Fruit fly (Drosophila melanogaster): ENCODE measurements around the gene CG11694.
A peak's percentile ranks its signal among the peaks of the same experiment; 100 is the strongest.

Gene CG11694

dm6 chr3R:8354969-8355368, 43.0 kb upstream of the CG11694 start:
- TF ChIP-seq ATbp (GFP tag; optimal IDR thresholded peaks at IDR 0.05), result peak; percentile 5
- TF ChIP-seq stwl (tag; optimal IDR thresholded peaks at IDR 0.05), result no peak
- no peak for TF ChIP-seq Xrp1 (GFP tag; IDR thresholded peaks at IDR 0.05)
- TF ChIP-seq cas (GFP tag; IDR thresholded peaks at IDR 0.05), result no peak
- TF ChIP-seq Ssrp (tag; optimal IDR thresholded peaks at IDR 0.05), result peak; percentile 49
- peak; percentile 79 for TF ChIP-seq sens (GFP tag)
- peak; percentile 13 for TF ChIP-seq nmo (GFP tag; optimal IDR thresholded peaks at IDR 0.05)
- TF ChIP-seq otp (GFP tag; IDR thresholded peaks at IDR 0.05), result 0 out of 3 replicates have a peak, but pooled peaks have one; percentile 5
- TF ChIP-seq stc (GFP tag; IDR thresholded peaks at IDR 0.05), result peak; percentile 59
- TF ChIP-seq da (GFP tag; optimal IDR thresholded peaks at IDR 0.05), result peak; percentile 9
- peak in 1 of 2 experiments; percentile 10 for TF ChIP-seq bsh (GFP tag; optimal IDR thresholded peaks at IDR 0.05)
- TF ChIP-seq CG10267 (tag; optimal IDR thresholded peaks at IDR 0.05), result no peak
- no peak for TF ChIP-seq Doc3 (GFP tag; IDR thresholded peaks at IDR 0.05; ENCODE audit: partially characterized antibody)
- peak; percentile 47 for TF ChIP-seq Oli (tag; optimal IDR thresholded peaks at IDR 0.05)
- TF ChIP-seq CG15269 (tag; optimal IDR thresholded peaks at IDR 0.05), result peak; percentile 20
- TF ChIP-seq CG7839 (tag; optimal IDR thresholded peaks at IDR 0.05), result peak; percentile 6
- TF ChIP-seq Aef1 (GFP tag; IDR thresholded peaks at IDR 0.05), result no peak
- TF ChIP-seq Spps (tag; optimal IDR thresholded peaks at IDR 0.05), result no peak
- TF ChIP-seq Bteb2 (GFP tag; optimal IDR thresholded peaks at IDR 0.05), result no peak
- 0 out of 3 replicates have a peak, but pooled peaks have one; percentile 20 for TF ChIP-seq ken (GFP tag; IDR thresholded peaks at IDR 0.05)
- TF ChIP-seq CG11504 (tag; optimal IDR thresholded peaks at IDR 0.05), result peak; percentile 42
- TF ChIP-seq eve (GFP tag; optimal IDR thresholded peaks at IDR 0.05), result no peak
- peak; percentile 26; the same call in 1 of the 3 replicates for TF ChIP-seq ci (GFP tag; IDR thresholded peaks at IDR 0.05)
- no peak for TF ChIP-seq pfk (GFP tag; optimal IDR thresholded peaks at IDR 0.05)
- TF ChIP-seq CG14441 (GFP tag; IDR thresholded peaks at IDR 0.05), result peak; percentile 61
- TF ChIP-seq CG10462 (GFP tag; optimal IDR thresholded peaks at IDR 0.05), result no peak
- TF ChIP-seq Oaz (GFP tag; IDR thresholded peaks at IDR 0.05), result 0 out of 2 replicates have a peak, but pooled peaks have one; percentile 4
- peak; percentile 21; the same call in 1 of the 3 replicates for TF ChIP-seq B-H1 (GFP tag; IDR thresholded peaks at IDR 0.05)
- peak; percentile 4 for TF ChIP-seq Xbp1 (GFP tag; optimal IDR thresholded peaks at IDR 0.05)
- peak; percentile 31; the same call in 2 of the 3 replicates for TF ChIP-seq zfh1 (GFP tag; IDR thresholded peaks at IDR 0.05)
- peak; percentile 36; the same call in 1 of the 2 replicates for TF ChIP-seq lmd (GFP tag; IDR thresholded peaks at IDR 0.05)
- no peak for TF ChIP-seq CG7786 (GFP tag; optimal IDR thresholded peaks at IDR 0.05)
- TF ChIP-seq Drgx (GFP tag; IDR thresholded peaks at IDR 0.05), result peak; percentile 95
- TF ChIP-seq CG10366 (GFP tag; IDR thresholded peaks at IDR 0.05), result peak; percentile 36; the same call in 1 of the 2 replicates
- peak; percentile 61 for TF ChIP-seq unpg (GFP tag; optimal IDR thresholded peaks at IDR 0.05)
- peak; percentile 48 for TF ChIP-seq fd96Cb (tag; optimal IDR thresholded peaks at IDR 0.05)
- TF ChIP-seq Med (GFP tag), result peak; percentile 78
- TF ChIP-seq ranshi (GFP tag; IDR thresholded peaks at IDR 0.05), result peak; percentile 21; the same call in 1 of the 2 replicates
- no peak for TF ChIP-seq CG31224 (GFP tag; IDR thresholded peaks at IDR 0.05)
- peak; percentile 73 for TF ChIP-seq dmrt99B (tag; optimal IDR thresholded peaks at IDR 0.05)
- peak; percentile 61; the same call in 1 of the 3 replicates for TF ChIP-seq CG14050 (GFP tag; IDR thresholded peaks at IDR 0.05)
- peak; percentile 47 for TF ChIP-seq Asciz (GFP tag; optimal IDR thresholded peaks at IDR 0.05)
- TF ChIP-seq Lpt (GFP tag; optimal IDR thresholded peaks at IDR 0.05), result no peak
- TF ChIP-seq Ada2b (GFP tag; IDR thresholded peaks at IDR 0.05), result peak; percentile 40; the same call in 1 of the 2 replicates
- no peak for TF ChIP-seq Hmr (GFP tag; optimal IDR thresholded peaks at IDR 0.05)
- 0 out of 2 replicates have a peak, but pooled peaks have one; percentile 7 for TF ChIP-seq slbo (GFP tag; IDR thresholded peaks at IDR 0.05)
- TF ChIP-seq Abd-B (GFP tag; optimal IDR thresholded peaks at IDR 0.05), result peak; percentile 27
- peak; percentile 11; the same call in 2 of the 3 replicates for TF ChIP-seq dysf (GFP tag; IDR thresholded peaks at IDR 0.05)
- no peak for TF ChIP-seq cwo (GFP tag; optimal IDR thresholded peaks at IDR 0.05)
- TF ChIP-seq psq (GFP tag; optimal IDR thresholded peaks at IDR 0.05), result no peak
- peak; percentile 64 for TF ChIP-seq Ptx1 (GFP tag; IDR thresholded peaks at IDR 0.05)

All from whole organism, embryonic.